Fruit fly (Drosophila melanogaster): ENCODE data around the gene CG11251.

DNA sequence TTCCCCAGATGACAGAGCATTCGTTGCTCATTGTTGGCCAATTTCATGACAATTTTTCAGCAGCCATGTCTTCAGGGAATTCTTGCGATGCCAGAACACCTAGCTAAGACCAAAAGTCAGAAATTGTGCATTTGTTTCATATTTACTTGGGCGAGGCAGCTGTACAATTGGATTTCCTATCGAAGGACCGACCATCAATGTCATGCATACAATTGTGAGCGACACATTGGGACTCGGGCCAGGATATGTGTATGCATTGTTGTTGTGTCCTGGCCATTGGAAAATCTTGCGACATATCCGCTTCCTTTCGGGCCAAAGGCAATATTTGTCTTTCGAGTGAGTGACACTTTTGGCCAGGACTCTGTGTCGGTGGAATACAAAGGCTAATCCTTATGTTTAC is 12.4 kb downstream of the CG11251 start:
- TF ChIP-seq esn (GFP tag; optimal IDR thresholded peaks at IDR 0.05): no peak
- no peak for TF ChIP-seq fkh (GFP tag; optimal IDR thresholded peaks at IDR 0.05)
- no peak for TF ChIP-seq Hr39 (GFP tag; optimal IDR thresholded peaks at IDR 0.05)
- TF ChIP-seq Met (GFP tag; optimal IDR thresholded peaks at IDR 0.05): no peak
- no peak for TF ChIP-seq Ets21C (GFP tag; optimal IDR thresholded peaks at IDR 0.05)
- no peak for TF ChIP-seq cyc (GFP tag; optimal IDR thresholded peaks at IDR 0.05)
- no peak for TF ChIP-seq CG6276 (GFP tag; optimal IDR thresholded peaks at IDR 0.05)
- no peak for TF ChIP-seq fd59A (GFP tag; optimal IDR thresholded peaks at IDR 0.05)
- TF ChIP-seq spab (GFP tag; optimal IDR thresholded peaks at IDR 0.05): no peak
- no peak for TF ChIP-seq Sox102F (GFP tag; optimal IDR thresholded peaks at IDR 0.05)
- no peak for TF ChIP-seq CG6854 (GFP tag; optimal IDR thresholded peaks at IDR 0.05)
